Worm (Caenorhabditis elegans) whole organism, early embryonic: ENCODE measurements around the gene Y37H2A.18.

Source experiments
- B0310.2 ChIP-seq: sonication (generic microtip); optimal IDR thresholded peaks from 2 replicates; lab custom pipeline; 2016; ENCODE audit warnings: mild to moderate bottlenecking, missing genetic modification characterization, missing compliant biosample characterization
- F13C5.2 ChIP-seq: sonication (generic microtip); optimal IDR thresholded peaks from 2 replicates; lab custom pipeline; 2017; ENCODE audit warnings: mild to moderate bottlenecking, missing genetic modification characterization, inconsistent platforms, missing compliant biosample characterization
- aly-1 ChIP-seq: sonication (generic microtip); optimal IDR thresholded peaks from 2 replicates; lab custom pipeline; 2016; ENCODE audit warnings: missing genetic modification characterization, missing compliant biosample characterization
- ama-1 ChIP-seq: fragments of 150-350 bp; optimal IDR thresholded peaks from 2 replicates; lab custom pipeline; 2014
- ceh-13 ChIP-seq: fragments of 200-800 bp; sonication (Bioruptor generic); optimal IDR thresholded peaks from 2 replicates; lab custom pipeline; 2018; ENCODE audit warnings: mild to moderate bottlenecking, missing genetic modification characterization, missing compliant biosample characterization
- ceh-36 ChIP-seq: sonication (generic microtip); optimal IDR thresholded peaks from 2 replicates; lab custom pipeline; 2016; ENCODE audit warnings: missing genetic modification characterization, inconsistent platforms, missing compliant biosample characterization
- ets-7 ChIP-seq: sonication (generic microtip); optimal IDR thresholded peaks from 2 replicates; lab custom pipeline; 2016; ENCODE audit warnings: missing genotype, missing genetic modification characterization, missing compliant biosample characterization
- flt-1 ChIP-seq: fragments of 200-800 bp; sonication (Bioruptor generic); IDR thresholded peaks from 2 replicates; pipeline ENCODE4 v1.3.6; 2022; ENCODE audit warnings: missing genetic modification characterization, missing compliant biosample characterization
- hnd-1 ChIP-seq: sonication (generic microtip); optimal IDR thresholded peaks from 2 replicates; lab custom pipeline; 2016; ENCODE audit warnings: missing genetic modification characterization, missing compliant biosample characterization
- pes-1 ChIP-seq: fragments of 200-800 bp; sonication (Bioruptor generic); IDR thresholded peaks from 2 replicates; pipeline ENCODE4 v1.3.6; 2022; ENCODE audit warnings: missing genetic modification reagents, missing genetic modification characterization, missing compliant biosample characterization
- scrt-1 ChIP-seq: fragments of 200-800 bp; sonication (Bioruptor generic); IDR thresholded peaks from 2 replicates; pipeline ENCODE4 v1.3.6; 2022; ENCODE audit warnings: missing genetic modification characterization, missing compliant biosample characterization
- sea-1 ChIP-seq: fragments of 200-800 bp; sonication (Bioruptor generic); conservative IDR thresholded peaks from 2 replicates; pipeline ENCODE4 v1.3.6; 2022; ENCODE audit warnings: missing genetic modification characterization, missing compliant biosample characterization
- tbx-11 ChIP-seq: fragments of 200-800 bp; sonication (Bioruptor generic); IDR thresholded peaks from 2 replicates; pipeline ENCODE4 v1.3.6; 2022; ENCODE audit warnings: missing genetic modification characterization, missing compliant biosample characterization
- tbx-37 ChIP-seq: fragments of 200-800 bp; sonication (Bioruptor generic); conservative IDR thresholded peaks from 2 replicates; pipeline ENCODE4 v1.3.6; 2022; ENCODE audit warnings: missing genetic modification reagents, missing genetic modification characterization, missing compliant biosample characterization

- TF ChIP-seq ama-1 (lab: Kevin White, UChicago) (no peak), F13C5.2 (tag; lab: Kevin White, UChicago) (no peak), flt-1 (GFP tag; lab: Robert Waterston, UW) (no peak), hnd-1 (no peak), ceh-13 (no peak), sea-1 (no peak), scrt-1 (GFP tag; lab: Robert Waterston, UW) (no peak), tbx-11 (no peak), pes-1 (no peak), ets-7 (no peak), aly-1 (tag; lab: Kevin White, UChicago) (no peak), ceh-36 (tag; lab: Kevin White, UChicago) (no peak), tbx-37 (GFP tag; lab: Robert Waterston, UW) (no peak), B0310.2 (tag; lab: Kevin White, UChicago) (no peak)
Observed at ce11 chrV:18141161-18141560, 8.1 kb upstream of the Y37H2A.18 start, which contains the start of gene Y37H2A.11.
